Fruit fly (Drosophila melanogaster): Measurements from ENCODE around the gene CG3634.

The CG3634 gene

dm6 chr3L:20837831-20838301, 28.8 kb upstream of the CG3634 start:
- TF ChIP-seq Rel (GFP tag; optimal IDR thresholded peaks at IDR 0.05) (no peak), Rel (tag; optimal IDR thresholded peaks at IDR 0.05) (no peak), sv (GFP tag; optimal IDR thresholded peaks at IDR 0.05) (no peak), psq (GFP tag; optimal IDR thresholded peaks at IDR 0.05) (no peak), Dfd (GFP tag; optimal IDR thresholded peaks at IDR 0.05) (no peak), Jra (GFP tag; optimal IDR thresholded peaks at IDR 0.05) (no peak), Abd-B (GFP tag; optimal IDR thresholded peaks at IDR 0.05) (no peak), br (GFP tag; optimal IDR thresholded peaks at IDR 0.05) (no peak), sage (GFP tag; optimal IDR thresholded peaks at IDR 0.05) (no peak), lola (GFP tag; optimal IDR thresholded peaks at IDR 0.05) (no peak), pan (optimal IDR thresholded peaks at IDR 0.05) (no peak), Dif (GFP tag; optimal IDR thresholded peaks at IDR 0.05; ENCODE audit: partially characterized antibody) (no peak), Mio (GFP tag; optimal IDR thresholded peaks at IDR 0.05) (no peak), dmrt93B (GFP tag; optimal IDR thresholded peaks at IDR 0.05) (no peak), rgr (GFP tag; optimal IDR thresholded peaks at IDR 0.05) (no peak), Hnf4 (GFP tag; optimal IDR thresholded peaks at IDR 0.05) (no peak), brk (GFP tag; optimal IDR thresholded peaks at IDR 0.05) (no peak), fru (GFP tag; optimal IDR thresholded peaks at IDR 0.05) (no peak), Myc (optimal IDR thresholded peaks at IDR 0.05) (no peak), Hr83 (GFP tag; optimal IDR thresholded peaks at IDR 0.05; ENCODE audit: poor library complexity, severe bottlenecking) (no peak), OdsH (GFP tag; optimal IDR thresholded peaks at IDR 0.05) (no peak)

dm6 chr3L:20837040-20837830, 28.2 kb upstream of the CG3634 start, which contains the start of gene CG13255:
Gene CG13255, plus strand, starts transcription at chr3L:20837488.
- TF ChIP-seq CrebA (GFP tag; optimal IDR thresholded peaks at IDR 0.05; ENCODE audit: borderline replicate concordance) (no peak), woc (GFP tag; optimal IDR thresholded peaks at IDR 0.05) (no peak), Jra (GFP tag; optimal IDR thresholded peaks at IDR 0.05) (no peak), foxo (GFP tag; optimal IDR thresholded peaks at IDR 0.05) (peak in 1 of 2 experiments; percentile 74), Hnf4 (GFP tag; optimal IDR thresholded peaks at IDR 0.05) (no peak), Abd-B (GFP tag; optimal IDR thresholded peaks at IDR 0.05) (no peak), Vsx2 (GFP tag; optimal IDR thresholded peaks at IDR 0.05; ENCODE audit: partially characterized antibody) (peak; percentile 49), sage (GFP tag; optimal IDR thresholded peaks at IDR 0.05) (no peak), ey (GFP tag; optimal IDR thresholded peaks at IDR 0.05) (peak; percentile 61), CG32264 (GFP tag; optimal IDR thresholded peaks at IDR 0.05) (no peak), fru (GFP tag; optimal IDR thresholded peaks at IDR 0.05) (peak; percentile 52), Hr78 (GFP tag; optimal IDR thresholded peaks at IDR 0.05) (no peak), brk (GFP tag; optimal IDR thresholded peaks at IDR 0.05) (no peak), tai (GFP tag; optimal IDR thresholded peaks at IDR 0.05) (peak; percentile 50), Dfd (GFP tag; optimal IDR thresholded peaks at IDR 0.05) (no peak), GATAd (GFP tag; optimal IDR thresholded peaks at IDR 0.05) (no peak), dl (GFP tag; optimal IDR thresholded peaks at IDR 0.05; ENCODE audit: insufficient read depth in 1 of 2, partially characterized antibody in 2 of 2) (no peak), jim (GFP tag; optimal IDR thresholded peaks at IDR 0.05) (no peak), OdsH (GFP tag; optimal IDR thresholded peaks at IDR 0.05) (peak; percentile 63), Mio (GFP tag; optimal IDR thresholded peaks at IDR 0.05) (no peak), Sp1 (GFP tag; optimal IDR thresholded peaks at IDR 0.05) (peak; percentile 24), dmrt93B (GFP tag; optimal IDR thresholded peaks at IDR 0.05) (peak; percentile 39), psq (GFP tag; optimal IDR thresholded peaks at IDR 0.05) (peak; percentile 35), sv (GFP tag; optimal IDR thresholded peaks at IDR 0.05) (no peak), h (GFP tag; optimal IDR thresholded peaks at IDR 0.05) (peak; percentile 48), dsf (GFP tag; optimal IDR thresholded peaks at IDR 0.05; ENCODE audit: borderline replicate concordance) (no peak), usp (GFP tag; optimal IDR thresholded peaks at IDR 0.05) (no peak), N (GFP tag; optimal IDR thresholded peaks at IDR 0.05) (no peak), br (GFP tag; optimal IDR thresholded peaks at IDR 0.05) (peak; percentile 41), rgr (GFP tag; optimal IDR thresholded peaks at IDR 0.05) (peak; percentile 27), CG9705 (GFP tag; optimal IDR thresholded peaks at IDR 0.05) (no peak), Rel (GFP tag; optimal IDR thresholded peaks at IDR 0.05) (no peak), Rel (tag; optimal IDR thresholded peaks at IDR 0.05) (no peak), Myc (optimal IDR thresholded peaks at IDR 0.05) (no peak), pan (optimal IDR thresholded peaks at IDR 0.05) (no peak), Dif (GFP tag; optimal IDR thresholded peaks at IDR 0.05; ENCODE audit: partially characterized antibody) (no peak), HLH106 (tag; optimal IDR thresholded peaks at IDR 0.05) (peak; percentile 50), lola (GFP tag; optimal IDR thresholded peaks at IDR 0.05) (no peak), Hr83 (GFP tag; optimal IDR thresholded peaks at IDR 0.05; ENCODE audit: poor library complexity, severe bottlenecking) (peak; percentile 26)
